Fruit fly (Drosophila melanogaster): ENCODE measurements around the gene CG43350.
A peak's percentile ranks its signal among the peaks of the same experiment; 100 is the strongest.

CG43350 gene

DNA sequence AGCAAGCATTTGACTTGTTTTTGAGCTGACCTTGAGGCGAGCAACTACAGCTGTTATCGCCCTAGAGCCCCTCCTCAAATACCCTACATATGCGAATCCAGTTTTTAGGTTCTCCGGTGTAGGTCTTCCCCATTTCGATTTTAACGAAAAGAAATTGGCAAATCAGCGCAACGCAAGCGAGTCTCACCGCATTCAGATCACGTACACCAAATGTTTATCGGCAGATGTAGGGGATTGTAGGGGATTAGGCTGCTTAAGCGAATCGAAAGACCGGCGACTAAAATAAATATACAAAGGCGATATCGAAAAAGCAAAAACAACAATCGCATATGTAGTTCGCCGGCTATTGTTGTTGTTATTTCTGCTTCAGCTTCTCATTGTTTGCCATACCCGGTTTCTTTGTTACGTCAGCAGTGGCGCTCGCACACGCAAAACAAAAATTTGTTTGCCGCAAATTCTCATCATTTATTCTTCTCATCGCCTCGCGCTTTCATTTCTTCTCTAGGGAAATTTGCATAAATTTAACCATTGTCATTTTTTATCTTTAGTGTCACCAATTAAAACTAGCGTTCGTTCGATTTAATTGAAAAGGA, 38.8 kb downstream of the CG43350 start:
- peak; percentile 76 for TF ChIP-seq CG10348 (GFP tag; IDR thresholded peaks at IDR 0.05)
- peak; percentile 77 for TF ChIP-seq EcR (GFP tag; optimal IDR thresholded peaks at IDR 0.05)
- peak; percentile 85 for TF ChIP-seq CG8301 (tag; optimal IDR thresholded peaks at IDR 0.05)
- peak; percentile 92 for TF ChIP-seq CG15710 (tag; optimal IDR thresholded peaks at IDR 0.05)
- TF ChIP-seq CG12605 (GFP tag; IDR thresholded peaks at IDR 0.05): peak; percentile 80
- peak; percentile 89 for TF ChIP-seq Snoo (tag; optimal IDR thresholded peaks at IDR 0.05)
- TF ChIP-seq Pif1A (GFP tag; optimal IDR thresholded peaks at IDR 0.05): peak; percentile 91
- TF ChIP-seq rn (GFP tag; IDR thresholded peaks at IDR 0.05): peak; percentile 49; the same call in 1 of the 2 replicates
- TF ChIP-seq CG8159 (tag; optimal IDR thresholded peaks at IDR 0.05): peak; percentile 94
- peak; percentile 92 for TF ChIP-seq CG34367 (tag; optimal IDR thresholded peaks at IDR 0.05)
- peak; percentile 93 for TF ChIP-seq CG4496 (GFP tag; IDR thresholded peaks at IDR 0.05)
- TF ChIP-seq CG17806 (tag; optimal IDR thresholded peaks at IDR 0.05): peak; percentile 93
- peak; percentile 84 for TF ChIP-seq CG13204 (GFP tag; optimal IDR thresholded peaks at IDR 0.05)
- TF ChIP-seq gl (tag; optimal IDR thresholded peaks at IDR 0.05): peak; percentile 91
- TF ChIP-seq Pif1B (GFP tag; optimal IDR thresholded peaks at IDR 0.05): peak; percentile 93
- peak; percentile 89 for TF ChIP-seq CG14655 (GFP tag; optimal IDR thresholded peaks at IDR 0.05)
- TF ChIP-seq CG32121 (GFP tag; IDR thresholded peaks at IDR 0.05): peak; percentile 83
- peak; percentile 91 for TF ChIP-seq Ets98B (GFP tag; IDR thresholded peaks at IDR 0.05)
- TF ChIP-seq fd96Ca (GFP tag; IDR thresholded peaks at IDR 0.05): peak; percentile 96
- peak; percentile 77 for TF ChIP-seq D1 (tag; optimal IDR thresholded peaks at IDR 0.05)
- peak; percentile 94 for TF ChIP-seq CG9948 (tag; optimal IDR thresholded peaks at IDR 0.05)

- TF ChIP-seq CG13204 (GFP tag; optimal IDR thresholded peaks at IDR 0.05) (no peak), fd96Ca (GFP tag; IDR thresholded peaks at IDR 0.05) (no peak), gl (tag; optimal IDR thresholded peaks at IDR 0.05) (no peak), CG14655 (GFP tag; optimal IDR thresholded peaks at IDR 0.05) (no peak), CG34367 (tag; optimal IDR thresholded peaks at IDR 0.05) (no peak), CG8159 (tag; optimal IDR thresholded peaks at IDR 0.05) (no peak), Ets98B (GFP tag; IDR thresholded peaks at IDR 0.05) (no peak), EcR (GFP tag; optimal IDR thresholded peaks at IDR 0.05) (no peak), CG8301 (tag; optimal IDR thresholded peaks at IDR 0.05) (no peak), CG17806 (tag; optimal IDR thresholded peaks at IDR 0.05) (no peak), CG10348 (GFP tag; IDR thresholded peaks at IDR 0.05) (no peak), Pif1B (GFP tag; optimal IDR thresholded peaks at IDR 0.05) (no peak)
Measured at dm6 chr2L:9388924-9389765, 39.8 kb downstream of the CG43350 start.

dm6 chr2L:9396396-9396795, 47.0 kb downstream of the CG43350 start:
- TF ChIP-seq CG9948 (tag; optimal IDR thresholded peaks at IDR 0.05) (no peak), gl (tag; optimal IDR thresholded peaks at IDR 0.05) (no peak), CG32121 (GFP tag; IDR thresholded peaks at IDR 0.05) (no peak), CG34367 (tag; optimal IDR thresholded peaks at IDR 0.05) (no peak), D1 (tag; optimal IDR thresholded peaks at IDR 0.05) (no peak), EcR (GFP tag; optimal IDR thresholded peaks at IDR 0.05) (no peak), CG13204 (GFP tag; optimal IDR thresholded peaks at IDR 0.05) (no peak), Snoo (tag; optimal IDR thresholded peaks at IDR 0.05) (no peak), CG14655 (GFP tag; optimal IDR thresholded peaks at IDR 0.05) (no peak), rn (GFP tag; IDR thresholded peaks at IDR 0.05) (no peak), Pif1A (GFP tag; optimal IDR thresholded peaks at IDR 0.05) (no peak), Pif1B (GFP tag; optimal IDR thresholded peaks at IDR 0.05) (no peak), Ets98B (GFP tag; IDR thresholded peaks at IDR 0.05) (no peak), CG10348 (GFP tag; IDR thresholded peaks at IDR 0.05) (no peak), CG4496 (GFP tag; IDR thresholded peaks at IDR 0.05) (no peak)

dm6 chr2L:9397888-9398287, 48.5 kb downstream of the CG43350 start, which contains the start of gene CG4438:
Gene CG4438, minus strand, starts transcription at chr2L:9397988.
- TF ChIP-seq CG15710 (tag; optimal IDR thresholded peaks at IDR 0.05): no peak
- no peak for TF ChIP-seq CG8159 (tag; optimal IDR thresholded peaks at IDR 0.05)
- no peak for TF ChIP-seq Ets98B (GFP tag; IDR thresholded peaks at IDR 0.05)
- TF ChIP-seq CG10348 (GFP tag; IDR thresholded peaks at IDR 0.05): no peak
- no peak for TF ChIP-seq CG9948 (tag; optimal IDR thresholded peaks at IDR 0.05)
- no peak for TF ChIP-seq fd96Ca (GFP tag; IDR thresholded peaks at IDR 0.05)
- TF ChIP-seq Pif1B (GFP tag; optimal IDR thresholded peaks at IDR 0.05): no peak
- no peak for TF ChIP-seq CG32121 (GFP tag; IDR thresholded peaks at IDR 0.05)
